Worm (Caenorhabditis elegans) whole organism, young adult: Measurements from ENCODE around the gene C12D5.10.
A peak's percentile ranks its signal among the peaks of the same experiment; 100 is the strongest.

Experiments used
- B0261.1 ChIP-seq: sonication (generic microtip); optimal IDR thresholded peaks from 2 replicates; lab custom pipeline; 2016; ENCODE audit warnings: mild to moderate bottlenecking, missing genetic modification characterization, moderate library complexity, missing compliant biosample characterization
- B0336.3 ChIP-seq: fragments of 200-800 bp; sonication (Bioruptor generic); IDR thresholded peaks from 2 replicates; pipeline ENCODE4 v1.3.6; 2022; ENCODE audit warnings: missing genetic modification characterization, missing compliant biosample characterization
- C17E4.6 ChIP-seq: fragments of 200-800 bp; sonication (Bioruptor generic); IDR thresholded peaks from 2 replicates; pipeline ENCODE4 v1.3.6; 2022; ENCODE audit warnings: missing genetic modification reagents, missing genetic modification characterization, missing compliant biosample characterization
- F23B12.7 ChIP-seq: sonication (generic microtip); optimal IDR thresholded peaks from 2 replicates; lab custom pipeline; 2017; ENCODE audit warnings: missing genetic modification characterization, mild to moderate bottlenecking, missing compliant biosample characterization, antibody characterized with exemption, moderate library complexity; ENCODE audit not compliant: insufficient read depth
- F57A8.1 ChIP-seq: fragments of 200-800 bp; sonication (Bioruptor generic); optimal IDR thresholded peaks from 2 replicates; lab custom pipeline; 2018; ENCODE audit warnings: mild to moderate bottlenecking, missing genetic modification characterization, moderate library complexity, missing compliant biosample characterization
- F57C9.4 ChIP-seq: sonication (generic microtip); optimal IDR thresholded peaks from 2 replicates; lab custom pipeline; 2017; ENCODE audit warnings: mild to moderate bottlenecking, missing genetic modification characterization, missing compliant biosample characterization
- T07F8.4 ChIP-seq: sonication (generic microtip); optimal IDR thresholded peaks from 2 replicates; lab custom pipeline; 2016; ENCODE audit warnings: mild to moderate bottlenecking, missing genetic modification characterization, moderate library complexity, missing compliant biosample characterization
- Y53G8AR.9 ChIP-seq: fragments of 200-800 bp; sonication (Bioruptor generic); conservative IDR thresholded peaks from 2 replicates; pipeline ENCODE4 v1.3.6; 2022; ENCODE audit warnings: missing genetic modification reagents, missing genetic modification characterization, missing compliant biosample characterization
- athp-1 ChIP-seq: sonication (generic microtip); optimal IDR thresholded peaks from 2 replicates; lab custom pipeline; 2017; ENCODE audit warnings: mild to moderate bottlenecking, missing genetic modification characterization, missing compliant biosample characterization
- attf-3 ChIP-seq: fragments of 200-800 bp; sonication (Bioruptor generic); conservative IDR thresholded peaks from 2 replicates; pipeline ENCODE4 v1.3.6; 2022; ENCODE audit warnings: missing genetic modification reagents, missing genetic modification characterization, missing compliant biosample characterization
- bed-1 ChIP-seq: fragments of 200-800 bp; sonication (Bioruptor generic); IDR thresholded peaks from 2 replicates; pipeline ENCODE4 v1.3.6; 2022; ENCODE audit warnings: missing genetic modification reagents, missing genetic modification characterization, missing compliant biosample characterization
- bed-2 ChIP-seq: fragments of 200-800 bp; sonication (Bioruptor generic); IDR thresholded peaks from 2 replicates; pipeline ENCODE4 v1.3.6; 2022; ENCODE audit warnings: missing genetic modification reagents, missing genetic modification characterization, missing compliant biosample characterization
- cebp-1 ChIP-seq, 2 experiments: fragments of 200-800 bp in 1 of 2; sonication (Bioruptor generic) in 1 of 2; sonication (generic microtip) in 1 of 2; IDR thresholded peaks in 1 of 2; optimal IDR thresholded peaks in 1 of 2; 2 replicates each; pipeline versions ENCODE4 v1.3.6 to Lab custom; 2017 to 2022; ENCODE audit warnings: missing compliant biosample characterization in 2 of 2, missing genetic modification characterization in 2 of 2, mild to moderate bottlenecking in 1 of 2, missing genetic modification reagents in 1 of 2, moderate library complexity in 1 of 2
- ceh-100 ChIP-seq: fragments of 200-800 bp; sonication (Bioruptor generic); IDR thresholded peaks from 2 replicates; pipeline ENCODE4 v1.3.6; 2022; ENCODE audit warnings: missing genetic modification reagents, missing genetic modification characterization, missing compliant biosample characterization
- chd-7 ChIP-seq: sonication (generic microtip); optimal IDR thresholded peaks from 2 replicates; lab custom pipeline; 2016; ENCODE audit warnings: mild to moderate bottlenecking, missing genetic modification characterization, moderate library complexity, missing compliant biosample characterization
- die-1 ChIP-seq: sonication (generic microtip); optimal IDR thresholded peaks from 2 replicates; lab custom pipeline; 2016; ENCODE audit warnings: missing genotype, mild to moderate bottlenecking, missing genetic modification characterization, missing compliant biosample characterization
- dox-1 ChIP-seq: fragments of 200-800 bp; sonication (Bioruptor generic); IDR thresholded peaks from 2 replicates; pipeline ENCODE4 v1.3.6; 2022; ENCODE audit warnings: missing genetic modification reagents, missing genetic modification characterization, missing compliant biosample characterization
- dpl-1 ChIP-seq: fragments of 150-350 bp; optimal IDR thresholded peaks from 2 replicates; lab custom pipeline; 2014; ENCODE audit warnings: missing biosample characterization, missing genetic modification reagents, missing genetic modification characterization
- egrh-3 ChIP-seq: fragments of 200-800 bp; sonication (Bioruptor generic); IDR thresholded peaks from 2 replicates; pipeline ENCODE4 v1.3.6; 2022; ENCODE audit warnings: missing genetic modification reagents, missing genetic modification characterization, missing compliant biosample characterization
- him-1 ChIP-seq: sonication (generic microtip); optimal IDR thresholded peaks from 2 replicates; lab custom pipeline; 2016; ENCODE audit warnings: missing genotype, missing genetic modification reagents, missing genetic modification characterization, missing compliant biosample characterization
- hmg-20 ChIP-seq: fragments of 200-800 bp; sonication (Bioruptor generic); IDR thresholded peaks from 2 replicates; pipeline ENCODE4 v1.3.6; 2022; ENCODE audit warnings: missing genetic modification reagents, missing genetic modification characterization, missing compliant biosample characterization
- hrde-1 ChIP-seq: sonication (generic microtip); optimal IDR thresholded peaks from 2 replicates; lab custom pipeline; 2016; ENCODE audit warnings: missing genetic modification characterization, mild to moderate bottlenecking, missing compliant biosample characterization, moderate library complexity, missing genotype, missing genetic modification reagents, borderline replicate concordance
- hsf-1 ChIP-seq: fragments of 200-800 bp; sonication (Bioruptor generic); IDR thresholded peaks from 2 replicates; pipeline ENCODE4 v1.3.6; 2022; ENCODE audit warnings: missing genetic modification reagents, missing genetic modification characterization, missing compliant biosample characterization
- lag-1 ChIP-seq: fragments of 200-800 bp; sonication (Bioruptor generic); IDR thresholded peaks from 2 replicates; pipeline ENCODE4 v1.3.6; 2022; ENCODE audit warnings: missing genetic modification reagents, missing genetic modification characterization, missing compliant biosample characterization
- let-607 ChIP-seq, 2 experiments: fragments of 200-800 bp in 1 of 2; sonication (Bioruptor generic) in 1 of 2; sonication (generic microtip) in 1 of 2; optimal IDR thresholded peaks; 2 replicates each; lab custom pipeline; 2016 to 2018; ENCODE audit warnings: mild to moderate bottlenecking in 2 of 2, missing compliant biosample characterization in 2 of 2, missing genetic modification characterization in 2 of 2, moderate library complexity in 2 of 2, missing genotype in 1 of 2
- lin-26 ChIP-seq: fragments of 200-800 bp; sonication (Bioruptor generic); IDR thresholded peaks from 2 replicates; pipeline ENCODE4 v1.3.6; 2022; ENCODE audit warnings: missing genetic modification reagents, missing genetic modification characterization, missing compliant biosample characterization
- lin-35 ChIP-seq, 3 experiments: fragments of 150-350 bp in 2 of 3; sonication (generic microtip) in 1 of 3; optimal IDR thresholded peaks; 2 replicates each; lab custom pipeline; 2014 to 2018; ENCODE audit warnings: missing biosample characterization in 3 of 3, missing genetic modification characterization in 3 of 3, missing genetic modification reagents in 3 of 3
- lin-54 ChIP-seq: fragments of 200-800 bp; sonication (Bioruptor generic); optimal IDR thresholded peaks from 2 replicates; lab custom pipeline; 2018; ENCODE audit warnings: mild to moderate bottlenecking, missing genetic modification characterization, missing compliant biosample characterization
- mcd-1 ChIP-seq: fragments of 200-800 bp; sonication (Bioruptor generic); IDR thresholded peaks from 2 replicates; pipeline ENCODE4 v1.3.6; 2022; ENCODE audit warnings: missing genetic modification reagents, missing genetic modification characterization, missing compliant biosample characterization
- mel-28 ChIP-seq: sonication (generic microtip); optimal IDR thresholded peaks from 2 replicates; lab custom pipeline; 2016; ENCODE audit warnings: borderline replicate concordance, mild to moderate bottlenecking, missing genetic modification characterization, missing compliant biosample characterization
- mxl-1 ChIP-seq: sonication (generic microtip); optimal IDR thresholded peaks from 2 replicates; lab custom pipeline; 2016; ENCODE audit warnings: missing genetic modification characterization, missing compliant biosample characterization
- nfya-2 ChIP-seq: fragments of 200-800 bp; sonication (Bioruptor generic); IDR thresholded peaks from 2 replicates; pipeline ENCODE4 v1.3.6; 2022; ENCODE audit warnings: missing genetic modification reagents, missing genetic modification characterization, missing compliant biosample characterization
- nhr-80 ChIP-seq: sonication (generic microtip); optimal IDR thresholded peaks from 2 replicates; lab custom pipeline; 2016; ENCODE audit warnings: missing genetic modification characterization, missing compliant biosample characterization
- nhr-90 ChIP-seq: sonication (generic microtip); optimal IDR thresholded peaks from 2 replicates; lab custom pipeline; 2016; ENCODE audit warnings: missing genotype, mild to moderate bottlenecking, missing genetic modification characterization, missing compliant biosample characterization
- rcor-1 ChIP-seq: fragments of 200-800 bp; sonication (Bioruptor generic); IDR thresholded peaks from 2 replicates; pipeline ENCODE4 v1.3.6; 2022; ENCODE audit warnings: missing genetic modification reagents, missing genetic modification characterization, missing compliant biosample characterization
- snpc-3.4 ChIP-seq: sonication (generic microtip); optimal IDR thresholded peaks from 2 replicates; lab custom pipeline; 2017; ENCODE audit warnings: missing genetic modification characterization, mild to moderate bottlenecking, missing compliant biosample characterization, antibody characterized with exemption, moderate library complexity, missing genotype, missing genetic modification reagents
- tbx-9 ChIP-seq: sonication (generic microtip); optimal IDR thresholded peaks from 2 replicates; lab custom pipeline; 2016; ENCODE audit warnings: borderline replicate concordance, missing genetic modification characterization, inconsistent platforms, missing compliant biosample characterization
- unc-130 ChIP-seq: sonication (generic microtip); optimal IDR thresholded peaks from 2 replicates; lab custom pipeline; 2016; ENCODE audit warnings: missing genetic modification reagents, missing genetic modification characterization, missing compliant biosample characterization
- zfh-2 ChIP-seq: fragments of 200-800 bp; sonication (Bioruptor generic); conservative IDR thresholded peaks from 2 replicates; pipeline ENCODE4 v1.3.6; 2022; ENCODE audit warnings: missing genetic modification reagents, missing genetic modification characterization, missing compliant biosample characterization
- zim-3 ChIP-seq: sonication (generic microtip); optimal IDR thresholded peaks from 2 replicates; lab custom pipeline; 2017; ENCODE audit warnings: mild to moderate bottlenecking, missing genetic modification characterization, moderate library complexity, missing compliant biosample characterization
- ztf-22 ChIP-seq: fragments of 200-800 bp; sonication (Bioruptor generic); optimal IDR thresholded peaks from 2 replicates; lab custom pipeline; 2018; ENCODE audit warnings: mild to moderate bottlenecking, missing genetic modification characterization, moderate library complexity, missing compliant biosample characterization
- ztf-25 ChIP-seq: fragments of 200-800 bp; sonication (Bioruptor generic); IDR thresholded peaks from 2 replicates; pipeline ENCODE4 v1.3.6; 2022; ENCODE audit warnings: missing genetic modification reagents, missing genetic modification characterization, missing compliant biosample characterization
- ztf-3 ChIP-seq: fragments of 200-800 bp; sonication (Bioruptor generic); optimal IDR thresholded peaks from 2 replicates; lab custom pipeline; 2018; ENCODE audit warnings: mild to moderate bottlenecking, missing genetic modification characterization, missing compliant biosample characterization

C12D5.10 gene

DNA sequence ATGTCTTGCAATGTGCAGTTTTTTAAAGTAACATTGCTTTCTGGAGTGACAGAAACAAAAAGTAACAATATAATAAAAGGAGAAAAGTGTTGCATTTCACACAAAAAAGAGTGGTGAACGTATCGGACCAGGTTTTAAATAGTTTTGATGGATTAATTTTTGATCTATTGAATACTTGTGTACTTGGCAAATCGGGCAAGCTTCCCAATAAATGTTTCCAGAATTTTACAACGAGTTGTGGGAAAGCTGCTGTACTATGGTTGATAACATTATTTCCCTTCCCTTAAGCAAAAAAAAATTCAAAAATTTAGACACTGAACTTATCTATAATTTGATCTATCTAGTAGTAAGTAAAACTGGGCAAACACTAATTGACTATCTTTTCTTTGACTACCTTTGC lies at the start of gene C12D5.10:
C12D5.10 (minus strand) TSS at position 101 of the 400 bp plus-strand sequence.
- TF ChIP-seq snpc-3.4 (tag; lab: Kevin White, UChicago), result no peak
- no peak for TF ChIP-seq lin-35 (GFP tag; optimal IDR thresholded peaks at IDR 0.05; lab: Kevin White, UChicago)
- no peak for TF ChIP-seq unc-130 (GFP tag; lab: Kevin White, UChicago)
- no peak for TF ChIP-seq F23B12.7 (tag; lab: Kevin White, UChicago)
- TF ChIP-seq hsf-1 (GFP tag; lab: Robert Waterston, UW), result no peak
- no peak for TF ChIP-seq ztf-3
- no peak for TF ChIP-seq nhr-90
- no peak for TF ChIP-seq ztf-22 (GFP tag; lab: Kevin White, UChicago)
- TF ChIP-seq ceh-100 (GFP tag; lab: Robert Waterston, UW), result no peak
- no peak for TF ChIP-seq T07F8.4 (tag; lab: Kevin White, UChicago)
- TF ChIP-seq dox-1 (GFP tag; lab: Robert Waterston, UW), result no peak
- TF ChIP-seq F57A8.1 (GFP tag; lab: Kevin White, UChicago), result no peak
- no peak for TF ChIP-seq Y53G8AR.9 (GFP tag; lab: Robert Waterston, UW)
- no peak for TF ChIP-seq nfya-2
- TF ChIP-seq him-1, result no peak
- no peak for TF ChIP-seq lin-26 (GFP tag; lab: Robert Waterston, UW)
- no peak for TF ChIP-seq B0261.1 (tag; lab: Kevin White, UChicago)
- no peak for TF ChIP-seq mcd-1 (GFP tag; lab: Robert Waterston, UW)
- no peak for TF ChIP-seq dpl-1 (GFP tag; lab: Kevin White, UChicago)
- no peak for TF ChIP-seq ztf-25 (GFP tag; lab: Robert Waterston, UW)

DNA sequence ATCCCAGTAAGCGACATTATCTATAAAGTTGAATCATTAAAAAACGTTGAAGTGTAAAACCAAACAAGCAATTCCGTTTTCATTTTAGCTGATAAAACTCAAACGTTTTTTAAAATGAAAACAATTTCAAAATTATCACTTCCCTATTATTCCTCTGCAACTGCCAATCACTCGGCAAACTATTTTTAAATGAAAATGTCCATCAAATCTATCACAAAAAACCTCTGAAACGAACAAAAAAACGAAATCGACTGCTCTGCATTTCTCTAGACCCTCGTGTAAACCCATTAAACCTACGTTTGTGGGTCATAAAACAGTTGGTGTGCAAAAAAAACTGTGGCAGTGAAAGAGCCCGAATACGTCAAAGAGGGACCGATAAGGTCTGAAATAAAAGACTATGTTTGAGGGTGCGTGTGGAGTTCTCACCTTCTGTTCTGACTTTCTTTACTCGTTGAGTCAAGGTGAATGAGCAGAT lies 49.2 kb upstream of the C12D5.10 start, which contains the start of gene fbxl-5:
fbxl-5 (plus strand) TSS at position 425 of the 475 bp plus-strand sequence.
- peak; percentile 78 for TF ChIP-seq nhr-80 (tag; lab: Kevin White, UChicago)
- peak; percentile 33 to 60 for TF ChIP-seq let-607 (tag; optimal IDR thresholded peaks at IDR 0.05; lab: Kevin White, UChicago)
- TF ChIP-seq die-1 (tag; lab: Kevin White, UChicago), result no peak
- no peak for TF ChIP-seq mxl-1 (tag; lab: Kevin White, UChicago)
- no peak for TF ChIP-seq dpl-1 (GFP tag; lab: Kevin White, UChicago)
- TF ChIP-seq tbx-9 (tag; lab: Kevin White, UChicago), result no peak
- no peak for TF ChIP-seq T07F8.4 (tag; lab: Kevin White, UChicago)
- TF ChIP-seq lag-1 (GFP tag; lab: Robert Waterston, UW), result no peak
- TF ChIP-seq athp-1 (tag; lab: Kevin White, UChicago), result no peak
- no peak for TF ChIP-seq attf-3
- TF ChIP-seq hmg-20 (GFP tag; lab: Robert Waterston, UW), result no peak
- no peak for TF ChIP-seq chd-7 (tag; lab: Kevin White, UChicago)
- peak; percentile 27 for TF ChIP-seq ztf-22 (GFP tag; lab: Kevin White, UChicago)
- no peak for TF ChIP-seq lin-54
- no peak for TF ChIP-seq mel-28
- TF ChIP-seq rcor-1 (GFP tag; lab: Robert Waterston, UW), result no peak
- TF ChIP-seq egrh-3 (GFP tag; lab: Robert Waterston, UW), result no peak
- no peak for TF ChIP-seq F57C9.4
- TF ChIP-seq zfh-2 (GFP tag; lab: Robert Waterston, UW), result no peak
- no peak for TF ChIP-seq bed-2 (GFP tag; lab: Robert Waterston, UW)
- no peak for TF ChIP-seq B0336.3 (GFP tag; lab: Robert Waterston, UW)
- TF ChIP-seq C17E4.6 (GFP tag; lab: Robert Waterston, UW), result no peak
- no peak for TF ChIP-seq zim-3 (tag; lab: Kevin White, UChicago)
- no peak for TF ChIP-seq hrde-1 (tag; lab: Kevin White, UChicago)
- TF ChIP-seq bed-1 (GFP tag; lab: Robert Waterston, UW), result no peak
- no peak for TF ChIP-seq cebp-1 (GFP tag; IDR thresholded peaks at IDR 0.05; lab: Robert Waterston, UW)
- peak; percentile 36 for TF ChIP-seq cebp-1 (tag; optimal IDR thresholded peaks at IDR 0.05; lab: Kevin White, UChicago)
